Worm (Caenorhabditis elegans) whole organism, L1 larva: ENCODE results near the gene nspb-12.

Source experiments
- C04F5.9 ChIP-seq: sonication (generic microtip); optimal IDR thresholded peaks from 2 replicates; lab custom pipeline; 2016; ENCODE audit warnings: missing genetic modification characterization, missing compliant biosample characterization
- C16A3.4 ChIP-seq: fragments of 150-350 bp; optimal IDR thresholded peaks from 2 replicates; lab custom pipeline; 2014; ENCODE audit warnings: missing biosample characterization, missing genetic modification characterization
- Y116A8C.19 ChIP-seq: sonication (generic microtip); optimal IDR thresholded peaks from 2 replicates; lab custom pipeline; 2016; ENCODE audit warnings: missing compliant biosample characterization, missing genetic modification characterization, borderline replicate concordance
- aha-1 ChIP-seq: fragments of 150-350 bp; optimal IDR thresholded peaks from 2 replicates; lab custom pipeline; 2014; ENCODE audit warnings: missing biosample characterization, missing genetic modification characterization
- ama-1 ChIP-seq: fragments of 150-350 bp; optimal IDR thresholded peaks from 2 replicates; lab custom pipeline; 2014
- blmp-1 ChIP-seq: fragments of 150-350 bp; optimal IDR thresholded peaks from 2 replicates; lab custom pipeline; 2014; ENCODE audit warnings: missing biosample characterization, missing genetic modification characterization
- ceh-8 ChIP-seq: fragments of 200-800 bp; sonication (Bioruptor generic); optimal IDR thresholded peaks from 2 replicates; lab custom pipeline; 2018; ENCODE audit warnings: mild to moderate bottlenecking, missing genetic modification characterization, moderate library complexity, missing compliant biosample characterization
- ceh-88 ChIP-seq: fragments of 200-800 bp; sonication (Bioruptor generic); IDR thresholded peaks from 2 replicates; pipeline ENCODE4 v1.3.6; 2022; ENCODE audit warnings: missing genetic modification characterization, missing compliant biosample characterization
- ces-1 ChIP-seq: fragments of 150-350 bp; optimal IDR thresholded peaks from 2 replicates; lab custom pipeline; 2014; ENCODE audit warnings: missing biosample characterization, missing genetic modification reagents, missing genetic modification characterization
- dsc-1 ChIP-seq: sonication (generic microtip); optimal IDR thresholded peaks from 2 replicates; lab custom pipeline; 2016; ENCODE audit warnings: mild to moderate bottlenecking, missing genetic modification characterization, missing compliant biosample characterization
- efl-1 ChIP-seq, 4 experiments: fragments of 150-350 bp; optimal IDR thresholded peaks in 3 of 4; peaks in 1 of 4; 1 replicate in 1 of 4; 2 replicates in 3 of 4; lab custom pipeline; 2014; ENCODE audit warnings: missing biosample characterization in 2 of 4, missing genetic modification characterization in 2 of 4, missing genetic modification reagents in 2 of 4
- efl-3 ChIP-seq: fragments of 200-800 bp; sonication (Bioruptor generic); optimal IDR thresholded peaks from 2 replicates; lab custom pipeline; 2018; ENCODE audit warnings: mild to moderate bottlenecking, missing genetic modification characterization, missing compliant biosample characterization
- egl-13 ChIP-seq: sonication (generic microtip); optimal IDR thresholded peaks from 2 replicates; lab custom pipeline; 2016; ENCODE audit warnings: missing genotype, missing genetic modification reagents, missing genetic modification characterization, missing compliant biosample characterization
- egl-27 ChIP-seq, 2 experiments: fragments of 150-350 bp in 1 of 2; sonication (generic microtip); optimal IDR thresholded peaks; 3 replicates each; lab custom pipeline; 2017 to 2018; ENCODE audit warnings: missing biosample characterization in 2 of 2, missing genetic modification characterization in 2 of 2, missing genetic modification reagents in 2 of 2
- elt-3 ChIP-seq, 6 experiments: fragments of 150-350 bp in 1 of 6; sonication (generic microtip); optimal IDR thresholded peaks; 2 replicates each; lab custom pipeline; 2017 to 2018; ENCODE audit warnings: missing biosample characterization in 6 of 6, missing genetic modification characterization in 6 of 6, inconsistent platforms in 1 of 6
- ets-5 ChIP-seq: fragments of 200-800 bp; sonication (Bioruptor generic); IDR thresholded peaks from 2 replicates; pipeline ENCODE4 v1.3.6; 2022; ENCODE audit warnings: missing genetic modification characterization, missing compliant biosample characterization
- fkh-8 ChIP-seq: sonication (generic microtip); optimal IDR thresholded peaks from 2 replicates; lab custom pipeline; 2016; ENCODE audit warnings: mild to moderate bottlenecking, missing genetic modification characterization, missing compliant biosample characterization
- fos-1 ChIP-seq: fragments of 150-350 bp; optimal IDR thresholded peaks from 2 replicates; lab custom pipeline; 2014; ENCODE audit warnings: missing biosample characterization, missing genetic modification characterization
- grh-1 ChIP-seq: fragments of 200-800 bp; sonication (Bioruptor generic); IDR thresholded peaks from 2 replicates; pipeline ENCODE4 v1.3.6; 2022; ENCODE audit warnings: missing genetic modification reagents, missing genetic modification characterization, missing compliant biosample characterization
- hlh-4 ChIP-seq: sonication (generic microtip); optimal IDR thresholded peaks from 2 replicates; lab custom pipeline; 2016; ENCODE audit warnings: mild to moderate bottlenecking, missing genetic modification characterization, missing compliant biosample characterization
- jun-1 ChIP-seq: fragments of 150-350 bp; optimal IDR thresholded peaks from 2 replicates; lab custom pipeline; 2014; ENCODE audit warnings: missing biosample characterization, missing genetic modification reagents, missing genetic modification characterization
- lin-14 ChIP-seq: fragments of 200-800 bp; sonication (Bioruptor generic); optimal IDR thresholded peaks from 2 replicates; lab custom pipeline; 2018; ENCODE audit warnings: mild to moderate bottlenecking, missing genetic modification characterization, moderate library complexity, missing compliant biosample characterization
- lin-15B ChIP-seq: fragments of 150-350 bp; sonication (generic microtip); optimal IDR thresholded peaks from 3 replicates; lab custom pipeline; 2014; ENCODE audit warnings: missing biosample characterization, missing genetic modification characterization
- lsy-2 ChIP-seq, 2 experiments: fragments of 150-350 bp; optimal IDR thresholded peaks; 2 replicates each; lab custom pipeline; 2014; ENCODE audit warnings: missing biosample characterization in 2 of 2, missing genetic modification characterization in 2 of 2
- mdl-1 ChIP-seq, 2 experiments: fragments of 150-350 bp; optimal IDR thresholded peaks; 2 replicates each; lab custom pipeline; 2014 to 2017; ENCODE audit warnings: missing biosample characterization in 2 of 2, missing genetic modification characterization in 2 of 2, inconsistent platforms in 1 of 2
- mef-2 ChIP-seq: fragments of 150-350 bp; optimal IDR thresholded peaks from 2 replicates; lab custom pipeline; 2014; ENCODE audit warnings: missing biosample characterization, missing genetic modification characterization
- mep-1 ChIP-seq: fragments of 150-350 bp; optimal IDR thresholded peaks from 2 replicates; lab custom pipeline; 2014; ENCODE audit warnings: missing biosample characterization, missing genetic modification characterization
- nhr-11 ChIP-seq: fragments of 150-350 bp; optimal IDR thresholded peaks from 2 replicates; lab custom pipeline; 2014; ENCODE audit warnings: missing biosample characterization, missing genetic modification characterization
- nhr-19 ChIP-seq: fragments of 200-800 bp; sonication (Bioruptor generic); conservative IDR thresholded peaks from 2 replicates; pipeline ENCODE4 v1.3.6; 2022; ENCODE audit warnings: missing genetic modification characterization, missing compliant biosample characterization
- nhr-20 ChIP-seq: sonication (generic microtip); optimal IDR thresholded peaks from 2 replicates; lab custom pipeline; 2016; ENCODE audit warnings: mild to moderate bottlenecking, missing genetic modification characterization, missing compliant biosample characterization
- nhr-237 ChIP-seq: fragments of 150-350 bp; optimal IDR thresholded peaks from 2 replicates; lab custom pipeline; 2014; ENCODE audit warnings: missing biosample characterization, missing genetic modification characterization
- nhr-28 ChIP-seq: fragments of 150-350 bp; optimal IDR thresholded peaks from 2 replicates; lab custom pipeline; 2014; ENCODE audit warnings: missing biosample characterization, missing genetic modification characterization
- nhr-71 ChIP-seq: sonication (generic microtip); optimal IDR thresholded peaks from 2 replicates; lab custom pipeline; 2016; ENCODE audit warnings: mild to moderate bottlenecking, missing genetic modification characterization, moderate library complexity, missing compliant biosample characterization
- nhr-76 ChIP-seq: sonication (generic microtip); optimal IDR thresholded peaks from 2 replicates; lab custom pipeline; 2017; ENCODE audit warnings: missing biosample characterization, missing genetic modification characterization
- nhr-77 ChIP-seq: fragments of 150-350 bp; optimal IDR thresholded peaks from 2 replicates; lab custom pipeline; 2014; ENCODE audit warnings: missing biosample characterization, missing genetic modification characterization
- pag-3 ChIP-seq: sonication (generic microtip); optimal IDR thresholded peaks from 2 replicates; lab custom pipeline; 2017; ENCODE audit warnings: missing genetic modification characterization, mild to moderate bottlenecking, missing compliant biosample characterization, antibody characterized with exemption, borderline replicate concordance; ENCODE audit not compliant: insufficient read depth
- pax-3 ChIP-seq: fragments of 200-800 bp; sonication (Bioruptor generic); optimal IDR thresholded peaks from 2 replicates; lab custom pipeline; 2018; ENCODE audit warnings: mild to moderate bottlenecking, missing genetic modification characterization, moderate library complexity, missing compliant biosample characterization
- pqm-1 ChIP-seq: sonication (generic microtip); optimal IDR thresholded peaks from 3 replicates; lab custom pipeline; 2017; ENCODE audit warnings: missing biosample characterization, missing genetic modification characterization
- rnt-1 ChIP-seq: sonication (generic microtip); optimal IDR thresholded peaks from 2 replicates; lab custom pipeline; 2016; ENCODE audit warnings: mild to moderate bottlenecking, missing genetic modification characterization, moderate library complexity, missing compliant biosample characterization
- snpc-4 ChIP-seq: fragments of 150-350 bp; optimal IDR thresholded peaks from 2 replicates; lab custom pipeline; 2014; ENCODE audit warnings: missing biosample characterization, missing genetic modification characterization
- snu-23 ChIP-seq: sonication (generic microtip); optimal IDR thresholded peaks from 2 replicates; lab custom pipeline; 2016; ENCODE audit warnings: missing genetic modification characterization, missing compliant biosample characterization
- sox-4 ChIP-seq: sonication (generic microtip); optimal IDR thresholded peaks from 2 replicates; lab custom pipeline; 2016; ENCODE audit warnings: missing genetic modification characterization, missing compliant biosample characterization
- swsn-7 ChIP-seq: sonication (generic microtip); optimal IDR thresholded peaks from 2 replicates; lab custom pipeline; 2016; ENCODE audit warnings: missing genetic modification characterization, missing compliant biosample characterization
- tbx-2 ChIP-seq: sonication (generic microtip); optimal IDR thresholded peaks from 2 replicates; lab custom pipeline; 2016; ENCODE audit warnings: missing genetic modification characterization, missing compliant biosample characterization
- unc-30 ChIP-seq: sonication (generic microtip); optimal IDR thresholded peaks from 2 replicates; lab custom pipeline; 2017; ENCODE audit warnings: missing biosample characterization, missing genetic modification characterization
- vab-15 ChIP-seq: sonication (generic microtip); optimal IDR thresholded peaks from 2 replicates; lab custom pipeline; 2017; ENCODE audit warnings: missing genotype, mild to moderate bottlenecking, missing genetic modification characterization, missing compliant biosample characterization
- xbp-1 ChIP-seq: sonication (generic microtip); optimal IDR thresholded peaks from 2 replicates; lab custom pipeline; 2016; ENCODE audit warnings: missing genetic modification characterization, missing compliant biosample characterization
- zip-4 ChIP-seq: fragments of 200-800 bp; sonication (Bioruptor generic); optimal IDR thresholded peaks from 2 replicates; lab custom pipeline; 2018; ENCODE audit warnings: mild to moderate bottlenecking, missing genetic modification characterization, moderate library complexity, missing compliant biosample characterization

nspb-12 gene

ce11 chrIII:5565699-5566098 lies 2.9 kb downstream of the nspb-12 start (continued):
- TF ChIP-seq ets-5 (GFP tag; lab: Robert Waterston, UW) (no peak), aha-1 (tag; lab: Kevin White, UChicago) (no peak)

ce11 chrIII:5564799-5565198 lies 3.8 kb downstream of the nspb-12 start, which contains the start of gene mlc-3:
Gene mlc-3 (plus strand): TSS chrIII:5565025.
- TF ChIP-seq sox-4 (no peak), tbx-2 (tag; lab: Kevin White, UChicago) (peak; percentile 3), pag-3 (tag; lab: Kevin White, UChicago) (peak; percentile 56), rnt-1 (tag; lab: Kevin White, UChicago) (peak; percentile 65), nhr-19 (GFP tag; lab: Robert Waterston, UW) (peak; percentile 52), lsy-2 (tag; optimal IDR thresholded peaks at IDR 0.05; lab: Kevin White, UChicago) (peak in 1 of 2 experiments; percentile 32), lin-14 (peak; percentile 48), dsc-1 (tag; lab: Kevin White, UChicago) (peak; percentile 11), snpc-4 (tag; lab: Kevin White, UChicago) (no peak), nhr-77 (tag; lab: Kevin White, UChicago) (peak; percentile 16), egl-13 (tag; lab: Kevin White, UChicago) (no peak), C04F5.9 (tag; lab: Kevin White, UChicago) (no peak), nhr-71 (peak; percentile 52), nhr-20 (tag; lab: Kevin White, UChicago) (peak; percentile 40), xbp-1 (peak; percentile 2), ama-1 (peak; percentile 32), snu-23 (GFP tag; lab: Kevin White, UChicago) (peak; percentile 26), mef-2 (tag; lab: Kevin White, UChicago) (no peak)

ce11 chrIII:5564325-5564724 lies 4.3 kb downstream of the nspb-12 start:
- no peak for TF ChIP-seq grh-1 (GFP tag; lab: Robert Waterston, UW)
- TF ChIP-seq Y116A8C.19 (tag; lab: Kevin White, UChicago), result no peak
- TF ChIP-seq fkh-8, result no peak
- no peak for TF ChIP-seq pqm-1 (tag; lab: Kevin White, UChicago)
- TF ChIP-seq nhr-20 (tag; lab: Kevin White, UChicago), result no peak
- TF ChIP-seq xbp-1, result no peak
- no peak for TF ChIP-seq C16A3.4 (tag; lab: Kevin White, UChicago)
- no peak for TF ChIP-seq ceh-8 (GFP tag; lab: Kevin White, UChicago)
- TF ChIP-seq lin-15B, result no peak
- TF ChIP-seq ces-1 (GFP tag; lab: Kevin White, UChicago), result no peak
- TF ChIP-seq efl-1 (optimal IDR thresholded peaks at IDR 0.05; lab: Kevin White, UChicago), result no peak
- TF ChIP-seq efl-1 (GFP tag; optimal IDR thresholded peaks at IDR 0.05 in 1 of 2; lab: Kevin White, UChicago), result no peak
- no peak for TF ChIP-seq egl-27 (tag; optimal IDR thresholded peaks at IDR 0.05; lab: Kevin White, UChicago)
- no peak for TF ChIP-seq hlh-4 (tag; lab: Kevin White, UChicago)
- no peak for TF ChIP-seq mep-1 (tag; lab: Kevin White, UChicago)

- TF ChIP-seq nhr-28 (no peak), nhr-11 (no peak), nhr-237 (no peak), zip-4 (GFP tag; lab: Kevin White, UChicago) (no peak), vab-15 (tag; lab: Kevin White, UChicago) (no peak), unc-30 (no peak), snpc-4 (tag; lab: Kevin White, UChicago) (no peak), ceh-88 (GFP tag; lab: Robert Waterston, UW) (no peak), pax-3 (tag; lab: Kevin White, UChicago) (no peak), jun-1 (tag; lab: Kevin White, UChicago) (no peak), mdl-1 (tag; optimal IDR thresholded peaks at IDR 0.05; lab: Kevin White, UChicago) (peak in 1 of 2 experiments; percentile 25), pag-3 (tag; lab: Kevin White, UChicago) (peak; percentile 97), swsn-7 (tag; lab: Kevin White, UChicago) (peak; percentile 15), lin-14 (peak; percentile 75), ama-1 (no peak), aha-1 (tag; lab: Kevin White, UChicago) (no peak), blmp-1 (tag; lab: Kevin White, UChicago) (peak; percentile 20), fos-1 (tag; lab: Kevin White, UChicago) (no peak), nhr-77 (tag; lab: Kevin White, UChicago) (peak; percentile 51), elt-3 (tag; optimal IDR thresholded peaks at IDR 0.05; lab: Kevin White, UChicago) (no peak), Y116A8C.19 (tag; lab: Kevin White, UChicago) (no peak), efl-3 (GFP tag; lab: Kevin White, UChicago) (no peak), nhr-76 (no peak)
These were observed 4.9 kb downstream of the nspb-12 start for ce11 chrIII:5563680-5564079.
